Fruit fly (Drosophila melanogaster) whole organism, embryonic: ENCODE measurements around the gene Cpr5C.

Experiments used
- Ada2b ChIP-seq: fragments of 200-800 bp; sonication (Bioruptor generic); IDR thresholded peaks from 2 replicates; pipeline ENCODE4 v1.3.6; 2022; ENCODE audit warnings: missing biosample characterization, missing genetic modification characterization
- CG11504 ChIP-seq: fragments of 200-800 bp; sonication (Bioruptor generic); optimal IDR thresholded peaks from 3 replicates; lab custom pipeline; 2019; ENCODE audit warnings: missing biosample characterization, mild to moderate bottlenecking, missing genetic modification characterization, moderate library complexity
- CG12155 ChIP-seq: fragments of 200-800 bp; sonication (Bioruptor generic); optimal IDR thresholded peaks from 3 replicates; lab custom pipeline; 2016; ENCODE audit warnings: missing biosample characterization, missing genetic modification characterization
- CG13287 ChIP-seq: fragments of 200-800 bp; sonication (Bioruptor generic); IDR thresholded peaks from 2 replicates; pipeline ENCODE4 v1.3.6; 2022; ENCODE audit warnings: missing biosample characterization, missing genetic modification characterization; ENCODE audit not compliant: partially characterized antibody
- CG14710 ChIP-seq: fragments of 200-800 bp; sonication (Bioruptor generic); optimal IDR thresholded peaks from 3 replicates; lab custom pipeline; 2019; ENCODE audit warnings: missing biosample characterization, mild to moderate bottlenecking, missing genetic modification characterization, moderate library complexity
- CG15269 ChIP-seq: fragments of 200-800 bp; sonication (Bioruptor generic); optimal IDR thresholded peaks from 2 replicates; lab custom pipeline; 2018; ENCODE audit warnings: missing biosample characterization, mild to moderate bottlenecking, missing genetic modification characterization, moderate library complexity
- CG1647 ChIP-seq: fragments of 200-800 bp; sonication (Bioruptor generic); optimal IDR thresholded peaks from 3 replicates; lab custom pipeline; 2016; ENCODE audit warnings: missing biosample characterization, missing genetic modification characterization
- CG1792 ChIP-seq: fragments of 200-800 bp; sonication (Bioruptor generic); optimal IDR thresholded peaks from 2 replicates; lab custom pipeline; 2016; ENCODE audit warnings: missing biosample characterization, missing genetic modification characterization
- CG18262 ChIP-seq: fragments of 200-800 bp; optimal IDR thresholded peaks from 3 replicates; lab custom pipeline; 2019; ENCODE audit warnings: missing biosample characterization, mild to moderate bottlenecking, missing genetic modification characterization, moderate library complexity
- CG2120 ChIP-seq: fragments of 200-800 bp; sonication (Bioruptor generic); optimal IDR thresholded peaks from 3 replicates; lab custom pipeline; 2016; ENCODE audit warnings: missing biosample characterization, missing genetic modification characterization
- CG2678 ChIP-seq: fragments of 200-800 bp; sonication (Bioruptor generic); optimal IDR thresholded peaks from 3 replicates; lab custom pipeline; 2019; ENCODE audit warnings: missing biosample characterization, mild to moderate bottlenecking, missing genetic modification characterization, moderate library complexity
- CG7556 ChIP-seq: fragments of 200-800 bp; sonication (Bioruptor generic); optimal IDR thresholded peaks from 2 replicates; lab custom pipeline; 2017; ENCODE audit warnings: missing biosample characterization, mild to moderate bottlenecking, missing genetic modification characterization
- CG7839 ChIP-seq: fragments of 200-800 bp; sonication (Bioruptor generic); optimal IDR thresholded peaks from 3 replicates; lab custom pipeline; 2018; ENCODE audit warnings: missing biosample characterization, mild to moderate bottlenecking, missing genetic modification characterization, moderate library complexity
- CG8089 ChIP-seq: fragments of 200-800 bp; sonication (Bioruptor generic); optimal IDR thresholded peaks from 3 replicates; lab custom pipeline; 2016; ENCODE audit warnings: missing biosample characterization, missing genetic modification characterization
- CkIIα-i1 ChIP-seq: fragments of 200-800 bp; sonication (Bioruptor generic); IDR thresholded peaks from 2 replicates; pipeline ENCODE4 v1.3.6; 2022; ENCODE audit warnings: missing biosample characterization, missing genetic modification characterization
- D19A ChIP-seq: fragments of 200-800 bp; optimal IDR thresholded peaks from 3 replicates; lab custom pipeline; 2019; ENCODE audit warnings: missing biosample characterization, mild to moderate bottlenecking, missing genetic modification characterization, moderate library complexity
- Dll ChIP-seq: fragments of 200-800 bp; sonication (Bioruptor generic); IDR thresholded peaks from 4 replicates; pipeline ENCODE4 v1.3.6; 2022; ENCODE audit warnings: missing biosample characterization, missing genetic modification characterization; ENCODE audit not compliant: partially characterized antibody
- Dref ChIP-seq: fragments of 200-800 bp; sonication (Bioruptor generic); IDR thresholded peaks from 2 replicates; pipeline ENCODE4 v1.3.6; 2022; ENCODE audit warnings: missing biosample characterization, missing genetic modification characterization
- ERR ChIP-seq: fragments of 200-800 bp; sonication (Bioruptor generic); optimal IDR thresholded peaks from 2 replicates; lab custom pipeline; 2016; ENCODE audit warnings: missing biosample characterization, missing genetic modification characterization
- HLHmδ ChIP-seq: fragments of 200-800 bp; sonication (Bioruptor generic); optimal IDR thresholded peaks from 2 replicates; lab custom pipeline; 2018; ENCODE audit warnings: missing biosample characterization, mild to moderate bottlenecking, missing genetic modification characterization, moderate library complexity
- HmgD ChIP-seq: fragments of 200-800 bp; sonication (Bioruptor generic); optimal IDR thresholded peaks from 3 replicates; lab custom pipeline; 2016; ENCODE audit warnings: missing biosample characterization, missing genetic modification characterization
- Sin3A ChIP-seq: fragments of >200 bp; optimal IDR thresholded peaks from 2 replicates; lab custom pipeline; 2018
- Sox102F ChIP-seq: fragments of 200-800 bp; sonication (Bioruptor generic); optimal IDR thresholded peaks from 2 replicates; lab custom pipeline; 2018; ENCODE audit warnings: missing biosample characterization, mild to moderate bottlenecking, missing genetic modification characterization, moderate library complexity
- Spps ChIP-seq: fragments of 200-800 bp; sonication (Bioruptor generic); optimal IDR thresholded peaks from 2 replicates; lab custom pipeline; 2018; ENCODE audit warnings: missing biosample characterization, mild to moderate bottlenecking, missing genetic modification characterization
- Sry-β ChIP-seq: fragments of 200-800 bp; sonication (Bioruptor generic); optimal IDR thresholded peaks from 2 replicates; lab custom pipeline; 2018; ENCODE audit warnings: missing biosample characterization, mild to moderate bottlenecking, missing genetic modification characterization, moderate library complexity
- Xrp1 ChIP-seq: fragments of 200-800 bp; sonication (Bioruptor generic); IDR thresholded peaks from 2 replicates; pipeline ENCODE4 v1.3.6; 2022; ENCODE audit warnings: missing biosample characterization, missing genetic modification characterization
- YL-1 ChIP-seq: fragments of 200-800 bp; sonication (Bioruptor generic); optimal IDR thresholded peaks from 3 replicates; lab custom pipeline; 2017; ENCODE audit warnings: missing biosample characterization, mild to moderate bottlenecking, missing genetic modification characterization
- al ChIP-seq: fragments of 200-800 bp; sonication (Bioruptor generic); IDR thresholded peaks from 2 replicates; pipeline ENCODE4 v1.3.6; 2022; ENCODE audit warnings: missing biosample characterization, missing genetic modification characterization
- aop ChIP-seq: fragments of 200-800 bp; sonication (Bioruptor generic); IDR thresholded peaks from 2 replicates; pipeline ENCODE4 v1.3.6; 2022; ENCODE audit warnings: missing biosample characterization, missing genetic modification characterization
- bbx ChIP-seq: fragments of 200-800 bp; sonication (Bioruptor generic); IDR thresholded peaks from 2 replicates; pipeline ENCODE4 v1.3.6; 2022; ENCODE audit warnings: missing biosample characterization, missing genetic modification characterization; ENCODE audit not compliant: partially characterized antibody
- fd3F ChIP-seq: fragments of 200-800 bp; sonication (Bioruptor generic); optimal IDR thresholded peaks from 2 replicates; lab custom pipeline; 2018; ENCODE audit warnings: missing biosample characterization, mild to moderate bottlenecking, missing genetic modification characterization, moderate library complexity
- gcm2 ChIP-seq: fragments of 200-800 bp; sonication (Bioruptor generic); optimal IDR thresholded peaks from 2 replicates; lab custom pipeline; 2016; ENCODE audit warnings: missing biosample characterization, missing genetic modification characterization
- grn ChIP-seq: fragments of 200-800 bp; sonication (Bioruptor generic); optimal IDR thresholded peaks from 3 replicates; lab custom pipeline; 2017; ENCODE audit warnings: missing biosample characterization, missing genetic modification characterization
- gsb ChIP-seq: fragments of 200-800 bp; sonication (Bioruptor generic); IDR thresholded peaks from 2 replicates; pipeline ENCODE4 v1.3.6; 2022; ENCODE audit warnings: missing biosample characterization, missing genetic modification characterization
- jumu ChIP-seq: fragments of 200-800 bp; sonication (Bioruptor generic); optimal IDR thresholded peaks from 3 replicates; lab custom pipeline; 2016; ENCODE audit warnings: missing biosample characterization, missing genetic modification characterization
- lab ChIP-seq: fragments of 200-800 bp; sonication (Bioruptor generic); optimal IDR thresholded peaks from 3 replicates; lab custom pipeline; 2017; ENCODE audit warnings: missing biosample characterization, missing genetic modification characterization, mild to moderate bottlenecking, moderate library complexity, missing genetic modification reagents
- lilli ChIP-seq: fragments of 200-800 bp; sonication (Bioruptor generic); optimal IDR thresholded peaks from 3 replicates; lab custom pipeline; 2016; ENCODE audit warnings: missing biosample characterization, missing genetic modification characterization
- mld ChIP-seq: fragments of 200-800 bp; sonication (Bioruptor generic); IDR thresholded peaks from 3 replicates; pipeline ENCODE4 v1.3.6; 2022; ENCODE audit warnings: missing biosample characterization, missing genetic modification characterization; ENCODE audit not compliant: partially characterized antibody
- nom ChIP-seq: fragments of 200-800 bp; sonication (Bioruptor generic); optimal IDR thresholded peaks from 2 replicates; lab custom pipeline; 2017; ENCODE audit warnings: missing biosample characterization, missing genetic modification characterization, mild to moderate bottlenecking, moderate library complexity, missing genetic modification reagents
- otp ChIP-seq: fragments of 200-800 bp; sonication (Bioruptor generic); IDR thresholded peaks from 3 replicates; pipeline ENCODE4, ENCODE4 v1.3.6; 2022; ENCODE audit warnings: missing biosample characterization, missing genetic modification characterization
- run ChIP-seq: fragments of 200-800 bp; sonication (Bioruptor generic); optimal IDR thresholded peaks from 3 replicates; lab custom pipeline; 2018; ENCODE audit warnings: missing biosample characterization, mild to moderate bottlenecking, missing genetic modification characterization
- tgo ChIP-seq: fragments of 200-800 bp; sonication (Bioruptor generic); IDR thresholded peaks from 3 replicates; pipeline ENCODE4 v1.3.6; 2022; ENCODE audit warnings: missing biosample characterization, missing genetic modification characterization
- unc-4 ChIP-seq: fragments of 200-800 bp; sonication (Bioruptor generic); IDR thresholded peaks from 2 replicates; pipeline ENCODE4 v1.3.6; 2022; ENCODE audit warnings: missing biosample characterization, missing genetic modification characterization; ENCODE audit not compliant: partially characterized antibody
- vnd ChIP-seq: fragments of 200-800 bp; sonication (Bioruptor generic); IDR thresholded peaks from 3 replicates; pipeline ENCODE4 v1.3.6; 2022; ENCODE audit warnings: missing biosample characterization, missing genetic modification characterization; ENCODE audit not compliant: partially characterized antibody
- zen ChIP-seq: fragments of 200-800 bp; sonication (Bioruptor generic); optimal IDR thresholded peaks from 3 replicates; lab custom pipeline; 2018; ENCODE audit warnings: missing biosample characterization, mild to moderate bottlenecking, missing genetic modification characterization, moderate library complexity
- zen2 ChIP-seq: fragments of 200-800 bp; sonication (Bioruptor generic); IDR thresholded peaks from 3 replicates; pipeline ENCODE4 v1.3.6; 2022; ENCODE audit warnings: missing biosample characterization, missing genetic modification characterization; ENCODE audit not compliant: partially characterized antibody

Gene Cpr5C

DNA sequence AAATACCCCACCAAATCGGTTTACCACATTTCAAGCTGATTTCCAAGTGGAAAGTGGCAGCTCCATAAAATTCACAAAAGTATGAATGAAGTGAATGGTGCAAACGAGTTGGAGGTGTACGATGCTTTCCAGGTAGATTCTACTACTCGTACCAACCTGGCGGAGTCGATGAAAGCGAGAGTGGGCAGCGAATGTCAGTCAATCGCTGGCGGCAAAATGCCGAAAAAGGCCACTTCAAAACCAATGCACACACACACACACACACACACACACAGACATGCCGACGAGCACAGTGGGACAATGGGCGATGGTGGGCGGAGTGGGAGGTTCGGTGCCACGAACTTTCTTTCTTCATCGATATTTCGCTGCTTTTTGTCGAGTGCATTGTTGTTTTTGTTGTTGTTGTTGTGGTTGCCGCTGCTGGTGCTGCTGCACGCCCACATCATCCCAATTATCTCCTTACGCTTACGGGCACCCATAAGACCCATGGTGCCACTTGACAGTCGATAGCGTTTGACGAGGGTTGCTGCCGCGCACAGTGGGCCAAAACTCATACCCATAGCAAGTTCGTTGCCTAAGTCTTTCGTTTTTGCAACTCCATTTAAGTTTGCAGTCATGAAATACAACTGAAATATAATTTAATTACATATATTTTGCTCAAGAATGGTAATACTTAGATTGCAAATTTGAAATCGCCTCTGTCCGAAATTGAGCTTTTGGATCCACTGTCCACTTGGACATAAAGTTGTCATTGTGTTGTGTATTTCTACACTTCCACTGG lies 21.0 kb upstream of the Cpr5C start (continued):
- TF ChIP-seq Sox102F (GFP tag; lab: Kevin White, UChicago) (peak; percentile 76), zen (tag; lab: Kevin White, UChicago) (no peak), otp (GFP tag; lab: Robert Waterston, UW) (no peak), CG1792 (GFP tag; lab: Kevin White, UChicago) (no peak), aop (GFP tag; lab: Robert Waterston, UW) (no peak), YL-1 (no peak), CG8089 (GFP tag; lab: Kevin White, UChicago) (no peak), bbx (no peak), CG2120 (GFP tag; lab: Kevin White, UChicago) (no peak), CG7839 (peak; percentile 62), tgo (GFP tag; lab: Robert Waterston, UW) (peak; percentile 35; the same call in 1 of the 3 replicates), CkIIα-i1 (GFP tag; lab: Robert Waterston, UW) (no peak), CG13287 (no peak), zen2 (GFP tag; lab: Robert Waterston, UW) (no peak), CG15269 (tag; lab: Kevin White, UChicago) (peak; percentile 47), CG1647 (no peak), CG18262 (peak; percentile 54), ERR (GFP tag; lab: Kevin White, UChicago) (no peak), Dll (no peak), CG14710 (no peak), CG11504 (tag; lab: Kevin White, UChicago) (peak; percentile 72), mld (no peak), unc-4 (GFP tag; lab: Robert Waterston, UW) (no peak), run (tag; lab: Kevin White, UChicago) (no peak), al (no peak), Xrp1 (GFP tag; lab: Robert Waterston, UW) (peak; percentile 55; the same call in 1 of the 2 replicates), CG2678 (tag; lab: Kevin White, UChicago) (no peak), nom (GFP tag; lab: Kevin White, UChicago) (no peak), D19A (no peak), HLHmδ (GFP tag; lab: Kevin White, UChicago) (no peak), gsb (no peak), gcm2 (GFP tag; lab: Kevin White, UChicago) (no peak), jumu (GFP tag; lab: Kevin White, UChicago) (no peak), CG7556 (GFP tag; lab: Kevin White, UChicago) (peak; percentile 26), Spps (tag; lab: Kevin White, UChicago) (no peak), HmgD (GFP tag; lab: Kevin White, UChicago) (no peak), lilli (GFP tag; lab: Kevin White, UChicago) (peak; percentile 10), Ada2b (GFP tag; lab: Robert Waterston, UW) (no peak), grn (GFP tag; lab: Kevin White, UChicago) (no peak), Dref (GFP tag; lab: Robert Waterston, UW) (no peak), lab (GFP tag; lab: Kevin White, UChicago) (peak; percentile 34), Sry-β (GFP tag; lab: Kevin White, UChicago) (no peak), vnd (no peak), Sin3A (lab: Kevin White, UChicago) (no peak), CG12155 (GFP tag; lab: Kevin White, UChicago) (no peak), fd3F (no peak)
